Fruit fly (Drosophila melanogaster) whole organism, adult: ENCODE results near the gene Rbcn-3A.
A peak's percentile ranks its signal among the peaks of the same experiment; 100 is the strongest.

Source experiments
- CG11617 ChIP-seq: fragments of 200-800 bp; sonication (Bioruptor generic); optimal IDR thresholded peaks from 2 replicates; lab custom pipeline; 2017; ENCODE audit warnings: mild to moderate bottlenecking, missing biosample characterization, missing genetic modification reagents, missing genetic modification characterization
- CG1620 ChIP-seq: fragments of 200-800 bp; sonication (Bioruptor generic); optimal IDR thresholded peaks from 2 replicates; lab custom pipeline; 2016; ENCODE audit warnings: missing biosample characterization, missing genetic modification characterization
- CG33017 ChIP-seq: fragments of 200-800 bp; sonication (Bioruptor generic); optimal IDR thresholded peaks from 2 replicates; lab custom pipeline; 2018; ENCODE audit warnings: missing biosample characterization, mild to moderate bottlenecking, missing genetic modification characterization, moderate library complexity
- CG5204 ChIP-seq: fragments of 200-800 bp; sonication (Bioruptor generic); optimal IDR thresholded peaks from 2 replicates; lab custom pipeline; 2016; ENCODE audit warnings: missing biosample characterization, missing genetic modification characterization
- CG7101 ChIP-seq: fragments of 200-800 bp; sonication (Bioruptor generic); optimal IDR thresholded peaks from 2 replicates; lab custom pipeline; 2018; ENCODE audit warnings: missing biosample characterization, mild to moderate bottlenecking, missing genetic modification characterization, moderate library complexity
- Crg-1 ChIP-seq: fragments of 200-800 bp; sonication (Bioruptor generic); optimal IDR thresholded peaks from 2 replicates; lab custom pipeline; 2016; ENCODE audit warnings: missing biosample characterization, missing genetic modification characterization
- Hr96 ChIP-seq: fragments of 200-800 bp; sonication (Bioruptor generic); optimal IDR thresholded peaks from 2 replicates; lab custom pipeline; 2016; ENCODE audit warnings: missing biosample characterization, missing genetic modification characterization
- bab1 ChIP-seq: fragments of 200-800 bp; sonication (Bioruptor generic); optimal IDR thresholded peaks from 3 replicates; lab custom pipeline; 2019; ENCODE audit warnings: missing biosample characterization, mild to moderate bottlenecking, missing genetic modification characterization, moderate library complexity
- cic ChIP-seq: fragments of 200-800 bp; sonication (Bioruptor generic); optimal IDR thresholded peaks from 2 replicates; lab custom pipeline; 2017; ENCODE audit warnings: missing biosample characterization, mild to moderate bottlenecking, missing genetic modification characterization, moderate library complexity
- kay ChIP-seq: fragments of 200-800 bp; sonication (Bioruptor generic); peaks from one replicate; lab custom pipeline; 2016; ENCODE audit warnings: missing biosample characterization, missing genetic modification characterization, borderline replicate concordance
- ovo ChIP-seq: fragments of 200-800 bp; sonication (Bioruptor generic); optimal IDR thresholded peaks from 2 replicates; lab custom pipeline; 2016; ENCODE audit warnings: missing biosample characterization, missing genetic modification characterization
- pad ChIP-seq: fragments of 200-800 bp; sonication (Bioruptor generic); optimal IDR thresholded peaks from 3 replicates; lab custom pipeline; 2017; ENCODE audit warnings: missing biosample characterization, missing genetic modification characterization, mild to moderate bottlenecking, moderate library complexity, missing genetic modification reagents
- toe ChIP-seq: fragments of 200-800 bp; sonication (Bioruptor generic); optimal IDR thresholded peaks from 2 replicates; lab custom pipeline; 2016; ENCODE audit warnings: missing biosample characterization, missing genetic modification characterization

DNA sequence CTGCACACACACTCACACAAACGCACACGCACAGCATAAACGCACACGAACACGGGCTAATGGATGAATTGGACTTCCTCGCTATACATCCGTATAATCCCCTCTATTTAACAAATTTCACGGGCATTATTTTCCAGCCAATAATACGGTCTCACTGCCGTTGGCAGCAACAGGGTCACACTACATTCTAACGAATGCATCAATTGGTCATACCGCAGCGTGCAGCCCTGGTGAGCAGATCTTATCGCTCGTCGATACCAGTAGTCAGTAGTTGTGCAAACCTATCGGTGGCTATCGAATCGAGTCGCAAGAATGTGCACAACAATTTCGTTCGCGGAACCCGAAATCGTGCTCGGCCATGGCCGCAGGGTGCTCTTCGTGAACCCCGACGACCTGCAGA lies 32.6 kb upstream of the Rbcn-3A start, which contains the start of the genes Top3beta and wuho:
- TF ChIP-seq cic (GFP tag; lab: Kevin White, UChicago) = peak; percentile 65
- peak; percentile 37 for TF ChIP-seq CG11617 (GFP tag; lab: Kevin White, UChicago)
- no peak for TF ChIP-seq kay (GFP tag; lab: Kevin White, UChicago)
- TF ChIP-seq pad = peak; percentile 72
- TF ChIP-seq CG7101 (tag; lab: Kevin White, UChicago) = peak; percentile 68
- TF ChIP-seq ovo (GFP tag; lab: Kevin White, UChicago) = peak; percentile 57
- TF ChIP-seq CG5204 (GFP tag; lab: Kevin White, UChicago) = no peak
- peak; percentile 47 for TF ChIP-seq Crg-1 (GFP tag; lab: Kevin White, UChicago)
- TF ChIP-seq Hr96 (GFP tag; lab: Kevin White, UChicago) = no peak
- TF ChIP-seq CG33017 (tag; lab: Kevin White, UChicago) = peak; percentile 20
- peak; percentile 51 for TF ChIP-seq CG1620 (GFP tag; lab: Kevin White, UChicago)
- no peak for TF ChIP-seq toe (GFP tag; lab: Kevin White, UChicago)
- peak; percentile 83 for TF ChIP-seq bab1
